Worm (Caenorhabditis elegans) whole organism, L2 larva: ENCODE results near the gene flp-6.

Experiments
- ZK546.5 ChIP-seq: sonication (generic microtip); optimal IDR thresholded peaks from 2 replicates; lab custom pipeline; 2017; ENCODE audit warnings: missing biosample characterization, missing genetic modification characterization
- dmd-4 ChIP-seq: sonication (generic microtip); optimal IDR thresholded peaks from 2 replicates; lab custom pipeline; 2017; ENCODE audit warnings: missing biosample characterization, missing genetic modification characterization

- no peak for TF ChIP-seq ZK546.5 (tag; lab: Kevin White, UChicago)
- TF ChIP-seq dmd-4 (tag; lab: Kevin White, UChicago): no peak
Measured at ce11 chrV:9444618-9445017, 27.2 kb upstream of the flp-6 start.
